Fruit fly (Drosophila melanogaster) whole organism, embryonic: ENCODE results near the gene Ptp69D.

Experiments
- CG15073 ChIP-seq: fragments of 200-800 bp; sonication (Bioruptor generic); optimal IDR thresholded peaks from 2 replicates; lab custom pipeline; 2016; ENCODE audit warnings: missing biosample characterization, missing genetic modification characterization
- CG1647 ChIP-seq: fragments of 200-800 bp; sonication (Bioruptor generic); optimal IDR thresholded peaks from 3 replicates; lab custom pipeline; 2016; ENCODE audit warnings: missing biosample characterization, missing genetic modification characterization
- CG18011 ChIP-seq: fragments of 200-800 bp; sonication (Bioruptor generic); optimal IDR thresholded peaks from 2 replicates; lab custom pipeline; 2017; ENCODE audit warnings: missing biosample characterization, missing genetic modification characterization, mild to moderate bottlenecking, moderate library complexity, missing genotype
- CG18619 ChIP-seq: fragments of 200-800 bp; sonication (Bioruptor generic); optimal IDR thresholded peaks from 3 replicates; lab custom pipeline; 2017; ENCODE audit warnings: missing biosample characterization, mild to moderate bottlenecking, missing genetic modification characterization
- Fer1 ChIP-seq: fragments of 200-800 bp; sonication (Bioruptor generic); optimal IDR thresholded peaks from 2 replicates; lab custom pipeline; 2017; ENCODE audit warnings: missing biosample characterization, mild to moderate bottlenecking, missing genetic modification characterization
- Gug ChIP-seq: fragments of 200-800 bp; sonication (Bioruptor generic); IDR thresholded peaks from 4 replicates; pipeline ENCODE4 v1.3.6; 2022; ENCODE audit warnings: missing biosample characterization, missing genetic modification characterization
- Lim3 ChIP-seq: fragments of 200-800 bp; sonication (Bioruptor generic); IDR thresholded peaks from 2 replicates; pipeline ENCODE4 v1.3.6; 2022; ENCODE audit warnings: missing biosample characterization, missing genetic modification characterization
- amos ChIP-seq: fragments of 200-800 bp; sonication (Bioruptor generic); IDR thresholded peaks from 2 replicates; pipeline ENCODE4 v1.3.6; 2022; ENCODE audit warnings: missing biosample characterization, missing genetic modification characterization; ENCODE audit not compliant: partially characterized antibody
- gt ChIP-seq: fragments of 200-800 bp; sonication (Bioruptor generic); IDR thresholded peaks from 2 replicates; pipeline ENCODE4 v1.3.6; 2022; ENCODE audit warnings: missing biosample characterization, missing genetic modification characterization
- pfk ChIP-seq: fragments of 200-800 bp; sonication (Bioruptor generic); optimal IDR thresholded peaks from 2 replicates; lab custom pipeline; 2018; ENCODE audit warnings: missing biosample characterization, mild to moderate bottlenecking, missing genetic modification characterization, moderate library complexity
- tna ChIP-seq: fragments of 200-800 bp; sonication (Bioruptor generic); IDR thresholded peaks from 2 replicates; pipeline ENCODE4 v1.3.6; 2022; ENCODE audit warnings: missing biosample characterization, missing genetic modification characterization; ENCODE audit not compliant: partially characterized antibody

- TF ChIP-seq CG1647 (no peak), Lim3 (GFP tag; lab: Robert Waterston, UW) (no peak), Gug (no peak), CG15073 (GFP tag; lab: Kevin White, UChicago) (no peak), gt (GFP tag; lab: Robert Waterston, UW) (no peak), amos (no peak), CG18619 (no peak), tna (GFP tag; lab: Robert Waterston, UW) (no peak), Fer1 (GFP tag; lab: Kevin White, UChicago) (no peak), pfk (no peak), CG18011 (GFP tag; lab: Kevin White, UChicago) (no peak)
Observed at dm6 chr3L:12705377-12705776, 29.4 kb upstream of the Ptp69D start.
